Worm (Caenorhabditis elegans) whole organism, late embryonic: ENCODE results near the gene oig-3.
A peak's percentile ranks its signal among the peaks of the same experiment; 100 is the strongest.
"Not testable (repeated sequence)": the region's sequence is repeated elsewhere in the genome, so short reads cannot be mapped to it uniquely, and the experiment has no call there.

Experiments
- C38D4.7 ChIP-seq: fragments of 200-800 bp; sonication (Bioruptor generic); optimal IDR thresholded peaks from 2 replicates; lab custom pipeline; 2018; ENCODE audit warnings: mild to moderate bottlenecking, missing genetic modification characterization, moderate library complexity, missing compliant biosample characterization
- F13H6.1 ChIP-seq: sonication (generic microtip); optimal IDR thresholded peaks from 2 replicates; lab custom pipeline; 2016; ENCODE audit warnings: missing genetic modification characterization, missing compliant biosample characterization
- K02D7.2 ChIP-seq: sonication (generic microtip); optimal IDR thresholded peaks from 2 replicates; lab custom pipeline; 2017; ENCODE audit warnings: mild to moderate bottlenecking, missing genetic modification characterization, missing compliant biosample characterization
- Y22D7AL.16 ChIP-seq: sonication (generic microtip); optimal IDR thresholded peaks from 2 replicates; lab custom pipeline; 2016; ENCODE audit warnings: missing genetic modification characterization, missing compliant biosample characterization
- ama-1 ChIP-seq: fragments of 150-350 bp; optimal IDR thresholded peaks from 2 replicates; lab custom pipeline; 2014
- ceh-2 ChIP-seq: sonication (generic microtip); optimal IDR thresholded peaks from 2 replicates; lab custom pipeline; 2016; ENCODE audit warnings: missing genotype, missing genetic modification characterization, missing compliant biosample characterization
- ceh-24 ChIP-seq: sonication (generic microtip); optimal IDR thresholded peaks from 2 replicates; lab custom pipeline; 2016; ENCODE audit warnings: mild to moderate bottlenecking, missing genetic modification characterization, missing compliant biosample characterization
- ceh-30 ChIP-seq: fragments of 150-350 bp; optimal IDR thresholded peaks from 2 replicates; lab custom pipeline; 2014; ENCODE audit warnings: missing biosample characterization, missing genetic modification characterization
- ceh-31 ChIP-seq: sonication (generic microtip); optimal IDR thresholded peaks from 2 replicates; lab custom pipeline; 2016; ENCODE audit warnings: missing genetic modification characterization, missing compliant biosample characterization
- ceh-45 ChIP-seq: fragments of 200-800 bp; sonication (Bioruptor generic); IDR thresholded peaks from 2 replicates; pipeline ENCODE4 v1.3.6; 2022; ENCODE audit warnings: missing genetic modification reagents, missing genetic modification characterization, missing compliant biosample characterization
- ceh-48 ChIP-seq: sonication (generic microtip); optimal IDR thresholded peaks from 2 replicates; lab custom pipeline; 2016; ENCODE audit warnings: missing genetic modification characterization, inconsistent platforms, missing compliant biosample characterization
- ceh-6 ChIP-seq: fragments of 200-800 bp; sonication (Bioruptor generic); optimal IDR thresholded peaks from 2 replicates; lab custom pipeline; 2018; ENCODE audit warnings: mild to moderate bottlenecking, missing genetic modification characterization, missing compliant biosample characterization
- ceh-9 ChIP-seq: sonication (generic microtip); optimal IDR thresholded peaks from 2 replicates; lab custom pipeline; 2016; ENCODE audit warnings: mild to moderate bottlenecking, missing genetic modification characterization, inconsistent platforms, missing compliant biosample characterization
- che-1 ChIP-seq: sonication (generic microtip); optimal IDR thresholded peaks from 2 replicates; lab custom pipeline; 2016; ENCODE audit warnings: mild to moderate bottlenecking, missing genetic modification characterization, missing compliant biosample characterization
- dmd-4 ChIP-seq: sonication (generic microtip); optimal IDR thresholded peaks from 2 replicates; lab custom pipeline; 2016; ENCODE audit warnings: borderline replicate concordance, missing genetic modification characterization, missing compliant biosample characterization
- dve-1 ChIP-seq: sonication (generic microtip); optimal IDR thresholded peaks from 2 replicates; lab custom pipeline; 2017; ENCODE audit warnings: antibody characterized with exemption, mild to moderate bottlenecking, missing genetic modification characterization, missing compliant biosample characterization
- elt-2 ChIP-seq: sonication (generic microtip); optimal IDR thresholded peaks from 2 replicates; lab custom pipeline; 2016; ENCODE audit warnings: missing genetic modification reagents, missing genetic modification characterization, missing compliant biosample characterization
- eyg-1 ChIP-seq: sonication (generic microtip); optimal IDR thresholded peaks from 2 replicates; lab custom pipeline; 2016; ENCODE audit warnings: missing genotype, missing genetic modification characterization, missing compliant biosample characterization
- fax-1 ChIP-seq: sonication (generic microtip); optimal IDR thresholded peaks from 2 replicates; lab custom pipeline; 2016; ENCODE audit warnings: missing genotype, missing genetic modification characterization, missing compliant biosample characterization
- hlh-6 ChIP-seq: sonication (generic microtip); optimal IDR thresholded peaks from 2 replicates; lab custom pipeline; 2016; ENCODE audit warnings: missing genotype, missing genetic modification characterization, missing compliant biosample characterization
- hlh-8 ChIP-seq: sonication (generic microtip); optimal IDR thresholded peaks from 2 replicates; lab custom pipeline; 2016; ENCODE audit warnings: missing genotype, missing genetic modification characterization, missing compliant biosample characterization
- madf-2 ChIP-seq: sonication (generic microtip); optimal IDR thresholded peaks from 2 replicates; lab custom pipeline; 2017; ENCODE audit warnings: missing genetic modification characterization, missing compliant biosample characterization
- nhr-11 ChIP-seq: fragments of 150-350 bp; optimal IDR thresholded peaks from 2 replicates; lab custom pipeline; 2014; ENCODE audit warnings: missing biosample characterization, missing genetic modification characterization
- pat-9 ChIP-seq: fragments of 200-800 bp; sonication (Bioruptor generic); optimal IDR thresholded peaks from 2 replicates; lab custom pipeline; 2018; ENCODE audit warnings: mild to moderate bottlenecking, missing genetic modification characterization, moderate library complexity, missing compliant biosample characterization
- pax-1 ChIP-seq: fragments of 150-350 bp; optimal IDR thresholded peaks from 2 replicates; lab custom pipeline; 2014; ENCODE audit warnings: missing biosample characterization, missing genetic modification characterization
- pha-4 ChIP-seq: fragments of 150-350 bp; optimal IDR thresholded peaks from 2 replicates; lab custom pipeline; 2018; ENCODE audit warnings: missing biosample characterization, missing genetic modification reagents, missing genetic modification characterization
- rnt-1 ChIP-seq: sonication (generic microtip); optimal IDR thresholded peaks from 2 replicates; lab custom pipeline; 2016; ENCODE audit warnings: missing genetic modification characterization, missing compliant biosample characterization
- tbx-2 ChIP-seq: sonication (generic microtip); optimal IDR thresholded peaks from 2 replicates; lab custom pipeline; 2016; ENCODE audit warnings: missing genetic modification characterization, missing compliant biosample characterization
- tbx-7 ChIP-seq: sonication (generic microtip); optimal IDR thresholded peaks from 2 replicates; lab custom pipeline; 2016; ENCODE audit warnings: missing genotype, missing genetic modification characterization, missing compliant biosample characterization
- unc-55 ChIP-seq: sonication (generic microtip); optimal IDR thresholded peaks from 2 replicates; lab custom pipeline; 2017; ENCODE audit warnings: missing biosample characterization, missing genetic modification reagents, missing genetic modification characterization

The oig-3 gene

ce11 chrV:14744824-14745223, 15.4 kb downstream of the oig-3 start:
- TF ChIP-seq pat-9 (tag; lab: Kevin White, UChicago) (no peak), dve-1 (tag; lab: Kevin White, UChicago) (peak; percentile 2), K02D7.2 (tag; lab: Kevin White, UChicago) (no peak)

DNA sequence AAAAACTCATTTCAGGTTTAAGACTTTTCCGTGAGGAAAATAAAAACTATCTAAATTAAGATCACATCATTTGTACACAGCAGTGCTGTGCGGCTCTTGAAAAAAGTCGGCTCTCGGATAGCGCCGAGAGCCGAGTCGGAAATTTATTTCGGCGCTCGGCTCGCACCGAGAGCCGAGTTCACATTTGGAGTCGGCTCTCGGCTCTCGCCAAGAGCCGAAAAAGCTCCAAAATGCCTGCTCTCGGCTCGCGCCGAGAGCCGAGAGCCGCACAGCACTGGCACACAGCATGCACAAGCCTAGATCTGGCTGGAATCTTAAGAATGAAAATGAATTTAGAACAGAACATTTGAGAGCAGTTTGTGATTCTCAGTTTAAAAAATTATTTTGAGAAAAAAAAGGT, 17.5 kb downstream of the oig-3 start:
- no peak for TF ChIP-seq hlh-8 (tag; lab: Kevin White, UChicago)
- no peak for TF ChIP-seq C38D4.7 (GFP tag; lab: Kevin White, UChicago)
- no peak for TF ChIP-seq tbx-2 (tag; lab: Kevin White, UChicago)
- no peak for TF ChIP-seq che-1 (tag; lab: Kevin White, UChicago)
- TF ChIP-seq, all 69 proteins: peak for 0

ce11 chrV:14748608-14749137, 19.2 kb downstream of the oig-3 start, which contains the start of the genes lipl-8 and Y50E8A.22:
Gene lipl-8 (minus strand): TSS chrV:14748708.
Gene Y50E8A.22 (minus strand): TSS chrV:14749087.
- TF ChIP-seq ceh-6 (GFP tag; lab: Kevin White, UChicago) (no peak), dmd-4 (tag; lab: Kevin White, UChicago) (no peak), eyg-1 (tag; lab: Kevin White, UChicago) (no peak), C38D4.7 (GFP tag; lab: Kevin White, UChicago) (no peak), fax-1 (tag; lab: Kevin White, UChicago) (no peak), pha-4 (tag; lab: Kevin White, UChicago) (no peak), ceh-45 (GFP tag; lab: Robert Waterston, UW) (no peak), Y22D7AL.16 (tag; lab: Kevin White, UChicago) (no peak), unc-55 (GFP tag; lab: Kevin White, UChicago) (no peak), madf-2 (no peak), ama-1 (lab: Kevin White, UChicago) (no peak), ceh-31 (tag; lab: Kevin White, UChicago) (no peak)

DNA sequence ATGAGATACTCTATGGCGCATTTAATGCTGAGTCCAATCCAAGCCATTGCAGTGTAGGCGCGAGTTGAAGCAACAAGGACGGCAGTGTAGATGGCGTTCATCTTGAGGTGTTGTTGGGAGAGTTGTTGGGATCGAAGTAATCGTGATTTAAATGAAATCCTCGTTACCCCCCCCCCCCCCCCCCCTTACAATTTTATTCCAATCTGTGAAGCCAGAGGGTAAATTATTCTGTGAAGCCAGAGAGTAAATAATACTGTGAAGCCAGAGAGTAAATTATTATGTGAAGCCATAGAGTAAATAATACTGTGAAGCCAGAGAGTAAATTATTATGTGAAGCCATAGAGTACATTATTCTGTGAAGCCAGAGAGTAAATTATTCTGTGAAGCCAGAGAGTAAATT, 20.9 kb downstream of the oig-3 start, which contains the start of gene nspa-10:
Gene nspa-10, minus strand, starts transcription at position 101 of the 400 bp plus-strand sequence.
- not testable (repeated sequence) for TF ChIP-seq pax-1 (tag; lab: Kevin White, UChicago); ceh-30; ceh-45 (GFP tag; lab: Robert Waterston, UW)

DNA sequence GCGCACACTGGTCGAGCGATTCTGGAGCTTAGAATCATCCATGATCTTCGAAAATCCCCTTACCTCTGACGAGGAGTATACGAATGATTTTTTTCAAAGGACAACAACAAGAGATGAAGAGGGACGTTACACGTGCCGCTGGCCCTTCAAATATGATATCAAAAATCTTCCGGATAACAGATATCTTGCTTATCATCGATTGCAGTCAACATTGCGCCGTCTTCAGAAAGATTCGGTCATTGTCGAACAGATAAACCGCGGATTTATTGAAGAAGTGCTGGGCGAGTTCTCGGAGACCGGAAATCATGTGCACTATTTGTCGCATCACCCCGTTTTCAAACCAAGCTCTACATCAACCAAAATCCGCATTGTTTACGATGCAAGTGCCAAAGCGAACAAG, 33.1 kb downstream of the oig-3 start:
- TF ChIP-seq nhr-11 (tag; lab: Kevin White, UChicago): no peak
- TF ChIP-seq ceh-6 (GFP tag; lab: Kevin White, UChicago): no peak
- no peak for TF ChIP-seq ceh-9 (tag; lab: Kevin White, UChicago)
- no peak for TF ChIP-seq ceh-2
- no peak for TF ChIP-seq hlh-6 (tag; lab: Kevin White, UChicago)
- no peak for TF ChIP-seq hlh-8 (tag; lab: Kevin White, UChicago)
- no peak for TF ChIP-seq ceh-48
- TF ChIP-seq rnt-1 (tag; lab: Kevin White, UChicago): no peak
- no peak for TF ChIP-seq unc-55 (GFP tag; lab: Kevin White, UChicago)
- TF ChIP-seq F13H6.1 (tag; lab: Kevin White, UChicago): no peak
- TF ChIP-seq, all 69 proteins: peak for 0

- no peak for TF ChIP-seq tbx-7 (tag; lab: Kevin White, UChicago)
- TF ChIP-seq ceh-24 (tag; lab: Kevin White, UChicago): no peak
- TF ChIP-seq ceh-2: no peak
- no peak for TF ChIP-seq che-1 (tag; lab: Kevin White, UChicago)
Observed at ce11 chrV:14763582-14763981, 34.1 kb downstream of the oig-3 start.

ce11 chrV:14773048-14773447, 43.6 kb downstream of the oig-3 start, which contains the start of gene haf-7:
Gene haf-7 (plus strand): TSS chrV:14773258.
- TF ChIP-seq hlh-8 (tag; lab: Kevin White, UChicago) (no peak), elt-2 (tag; lab: Kevin White, UChicago) (peak; percentile 14)
